Worm (Caenorhabditis elegans) whole organism, late embryonic: ENCODE measurements around the gene tpi-1.

Experiments used
- K02D7.2 ChIP-seq: sonication (generic microtip); optimal IDR thresholded peaks from 2 replicates; lab custom pipeline; 2017; ENCODE audit warnings: mild to moderate bottlenecking, missing genetic modification characterization, missing compliant biosample characterization
- ahr-1 ChIP-seq: sonication (generic microtip); optimal IDR thresholded peaks from 2 replicates; lab custom pipeline; 2016; ENCODE audit warnings: missing genetic modification characterization, missing compliant biosample characterization
- ceh-22 ChIP-seq: sonication (generic microtip); optimal IDR thresholded peaks from 2 replicates; lab custom pipeline; 2017; ENCODE audit warnings: missing biosample characterization, missing genetic modification characterization
- ceh-24 ChIP-seq: sonication (generic microtip); optimal IDR thresholded peaks from 2 replicates; lab custom pipeline; 2016; ENCODE audit warnings: mild to moderate bottlenecking, missing genetic modification characterization, missing compliant biosample characterization
- dve-1 ChIP-seq: sonication (generic microtip); optimal IDR thresholded peaks from 2 replicates; lab custom pipeline; 2017; ENCODE audit warnings: antibody characterized with exemption, mild to moderate bottlenecking, missing genetic modification characterization, missing compliant biosample characterization
- fax-1 ChIP-seq: sonication (generic microtip); optimal IDR thresholded peaks from 2 replicates; lab custom pipeline; 2016; ENCODE audit warnings: missing genotype, missing genetic modification characterization, missing compliant biosample characterization
- fkh-10 ChIP-seq: fragments of 150-350 bp; optimal IDR thresholded peaks from 2 replicates; lab custom pipeline; 2014; ENCODE audit warnings: missing biosample characterization, missing genetic modification reagents, missing genetic modification characterization
- fkh-6 ChIP-seq: sonication (generic microtip); optimal IDR thresholded peaks from 2 replicates; lab custom pipeline; 2016; ENCODE audit warnings: missing genetic modification characterization, missing compliant biosample characterization
- nfya-1 ChIP-seq: sonication (generic microtip); optimal IDR thresholded peaks from 2 replicates; lab custom pipeline; 2017; ENCODE audit warnings: missing genetic modification characterization, mild to moderate bottlenecking, missing compliant biosample characterization, antibody characterized with exemption, moderate library complexity
- nhr-232 ChIP-seq: sonication (generic microtip); optimal IDR thresholded peaks from 2 replicates; lab custom pipeline; 2016; ENCODE audit warnings: missing genetic modification characterization, missing compliant biosample characterization
- pag-3 ChIP-seq: sonication (generic microtip); optimal IDR thresholded peaks from 2 replicates; lab custom pipeline; 2016; ENCODE audit warnings: missing compliant biosample characterization, missing genetic modification characterization, borderline replicate concordance
- pax-1 ChIP-seq: fragments of 150-350 bp; optimal IDR thresholded peaks from 2 replicates; lab custom pipeline; 2014; ENCODE audit warnings: missing biosample characterization, missing genetic modification characterization
- pha-4 ChIP-seq: fragments of 150-350 bp; optimal IDR thresholded peaks from 2 replicates; lab custom pipeline; 2018; ENCODE audit warnings: missing biosample characterization, missing genetic modification reagents, missing genetic modification characterization
- sdc-2 ChIP-seq: sonication (generic microtip); optimal IDR thresholded peaks from 2 replicates; lab custom pipeline; 2016; ENCODE audit warnings: missing genotype, missing genetic modification characterization, missing compliant biosample characterization
- syd-9 ChIP-seq: sonication (generic microtip); optimal IDR thresholded peaks from 2 replicates; lab custom pipeline; 2016; ENCODE audit warnings: mild to moderate bottlenecking, missing genetic modification characterization, moderate library complexity, missing compliant biosample characterization
- unc-55 ChIP-seq: sonication (generic microtip); optimal IDR thresholded peaks from 2 replicates; lab custom pipeline; 2017; ENCODE audit warnings: missing biosample characterization, missing genetic modification reagents, missing genetic modification characterization

The tpi-1 gene

DNA sequence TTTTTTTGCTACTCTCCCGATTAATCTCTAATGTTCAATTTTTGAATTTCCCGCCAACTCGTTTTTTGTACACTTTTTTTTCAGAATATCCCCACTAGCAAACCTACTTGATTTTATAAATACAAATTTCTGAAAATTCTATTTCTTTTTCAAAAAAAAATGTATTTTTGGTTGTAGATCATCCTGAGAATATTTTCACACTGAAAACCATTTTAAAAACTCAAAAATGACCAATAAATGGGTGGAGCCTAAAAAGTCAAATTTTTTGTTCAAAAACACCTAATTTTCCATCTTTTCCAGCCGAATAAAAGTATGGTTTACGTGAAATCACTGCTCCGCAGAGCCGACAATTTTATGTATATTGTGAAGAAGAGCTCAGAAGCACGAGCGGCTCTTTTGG is 50.2 kb downstream of the tpi-1 start, which contains the start of gene Y17G7B.3:
Gene Y17G7B.3 (plus strand): TSS at position 301 of the 400 bp plus-strand sequence.
- no peak for TF ChIP-seq pag-3 (tag; lab: Kevin White, UChicago)
- no peak for TF ChIP-seq unc-55 (GFP tag; lab: Kevin White, UChicago)
- TF ChIP-seq pax-1 (tag; lab: Kevin White, UChicago), result no peak
- TF ChIP-seq pha-4 (tag; lab: Kevin White, UChicago), result no peak
- TF ChIP-seq fkh-10 (GFP tag; lab: Kevin White, UChicago), result no peak
- no peak for TF ChIP-seq ceh-22 (tag; lab: Kevin White, UChicago)
- TF ChIP-seq ceh-24 (tag; lab: Kevin White, UChicago), result no peak
- TF ChIP-seq K02D7.2, result no peak
- no peak for TF ChIP-seq dve-1 (tag; lab: Kevin White, UChicago)
- no peak for TF ChIP-seq fkh-6 (tag; lab: Kevin White, UChicago)
- TF ChIP-seq sdc-2, result no peak
- TF ChIP-seq nfya-1 (tag; lab: Kevin White, UChicago), result no peak
- TF ChIP-seq fax-1 (tag; lab: Kevin White, UChicago), result no peak
- no peak for TF ChIP-seq syd-9
- no peak for TF ChIP-seq nhr-232 (tag; lab: Kevin White, UChicago)
- no peak for TF ChIP-seq ahr-1 (tag; lab: Kevin White, UChicago)
